Worm (Caenorhabditis elegans) whole organism, L4/young adult: ENCODE data around the gene Y45G5AL.1.

Source experiments
- W03F9.2 ChIP-seq: fragments of 150-350 bp; optimal IDR thresholded peaks from 2 replicates; lab custom pipeline; 2014; ENCODE audit warnings: missing biosample characterization, missing genetic modification characterization
- dao-5 ChIP-seq: sonication (generic microtip); optimal IDR thresholded peaks from 2 replicates; lab custom pipeline; 2016; ENCODE audit warnings: missing genotype, missing genetic modification characterization, moderate library complexity, missing compliant biosample characterization
- him-1 ChIP-seq: sonication (generic microtip); optimal IDR thresholded peaks from 2 replicates; lab custom pipeline; 2016; ENCODE audit warnings: missing genotype, missing genetic modification reagents, missing genetic modification characterization, missing compliant biosample characterization

Gene Y45G5AL.1

DNA sequence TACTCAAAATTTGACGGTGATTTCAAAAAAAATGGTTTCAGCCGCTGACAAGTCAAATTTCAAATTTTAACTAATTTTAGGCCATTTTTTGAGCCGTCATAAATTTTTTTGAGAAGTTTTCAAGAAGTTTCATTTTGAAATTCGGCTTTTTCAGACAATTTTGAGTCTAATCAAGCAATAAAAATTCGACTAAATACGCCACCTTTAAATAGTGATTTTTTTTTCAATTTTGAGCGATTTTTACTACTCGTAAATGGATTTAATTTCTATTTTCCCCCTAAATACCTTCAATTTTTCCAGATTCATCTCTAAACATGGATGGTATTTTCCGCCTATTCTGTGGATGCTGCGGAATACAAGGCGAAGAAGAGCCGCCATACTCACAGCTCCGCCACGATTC, at the start of gene Y45G5AL.1:
Gene Y45G5AL.1, plus strand, starts transcription at position 301 of the 400 bp plus-strand sequence.
- no peak for TF ChIP-seq dao-5 (tag; lab: Kevin White, UChicago)

DNA sequence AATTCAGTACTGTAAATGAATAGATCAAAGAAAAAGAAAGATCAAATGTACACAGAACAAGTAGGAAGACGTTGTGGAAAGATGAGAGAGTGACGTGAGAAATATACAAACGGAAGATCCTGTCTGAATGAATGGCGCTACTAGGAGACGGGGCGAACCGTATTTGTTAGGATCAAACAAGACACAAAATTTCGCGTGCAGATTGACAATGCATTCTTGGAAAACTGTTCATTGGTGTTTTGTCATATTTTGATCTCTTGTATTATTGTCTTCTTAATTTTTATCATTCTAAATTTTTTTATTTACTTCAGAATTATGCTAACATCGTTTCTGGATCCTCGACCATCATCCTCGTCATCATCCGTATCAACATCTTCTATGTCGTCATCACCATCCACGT, 49.6 kb upstream of the Y45G5AL.1 start, which contains the start of gene nhr-181:
Gene nhr-181, plus strand, starts transcription at position 301 of the 400 bp plus-strand sequence.
- TF ChIP-seq dao-5 (tag; lab: Kevin White, UChicago) (no peak), him-1 (no peak), W03F9.2 (tag; lab: Kevin White, UChicago) (no peak)

DNA sequence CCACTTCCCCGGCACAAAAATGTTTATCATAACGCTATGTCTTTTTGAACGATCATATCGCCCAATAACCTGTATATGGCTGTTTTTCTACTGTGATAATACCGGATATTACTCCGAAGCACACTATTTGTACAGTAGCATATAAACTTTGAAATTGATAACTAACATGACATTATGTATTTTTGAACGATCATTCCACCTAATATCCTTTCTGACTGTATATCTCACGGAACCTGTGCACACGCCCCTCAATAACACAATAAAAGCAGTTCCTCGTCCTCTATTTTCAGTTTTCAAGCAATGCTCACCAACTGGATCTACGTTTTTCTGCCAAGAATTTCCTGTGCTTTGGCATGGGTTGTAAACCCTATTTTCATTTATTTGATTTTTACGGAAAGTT, 42.7 kb upstream of the Y45G5AL.1 start, which contains the start of gene srj-40:
Gene srj-40, plus strand, starts transcription at position 301 of the 400 bp plus-strand sequence.
- TF ChIP-seq him-1: no peak

DNA sequence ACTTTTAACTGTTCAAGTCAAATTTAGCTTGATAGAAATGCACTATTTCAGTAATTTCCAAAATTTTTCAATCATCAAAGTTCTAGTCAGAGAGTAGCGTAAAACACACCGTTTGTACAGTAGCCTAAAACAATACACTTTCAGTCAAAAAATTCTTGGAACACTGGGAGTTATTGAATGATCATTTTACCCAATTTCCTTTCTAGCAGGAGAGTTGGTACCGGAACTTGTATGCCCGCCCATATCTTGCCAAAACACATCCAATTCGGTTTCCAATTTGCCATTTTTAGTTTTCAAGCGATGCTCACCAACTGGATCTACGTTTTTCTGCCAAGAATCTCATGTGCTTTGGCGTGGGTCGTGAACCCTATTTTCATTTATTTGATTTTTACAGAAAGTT, 40.0 kb upstream of the Y45G5AL.1 start, which contains the start of gene srj-39:
Gene srj-39, plus strand, starts transcription at position 301 of the 400 bp plus-strand sequence.
- no peak for TF ChIP-seq dao-5 (tag; lab: Kevin White, UChicago)
- TF ChIP-seq him-1: no peak
- TF ChIP-seq W03F9.2 (tag; lab: Kevin White, UChicago): no peak

DNA sequence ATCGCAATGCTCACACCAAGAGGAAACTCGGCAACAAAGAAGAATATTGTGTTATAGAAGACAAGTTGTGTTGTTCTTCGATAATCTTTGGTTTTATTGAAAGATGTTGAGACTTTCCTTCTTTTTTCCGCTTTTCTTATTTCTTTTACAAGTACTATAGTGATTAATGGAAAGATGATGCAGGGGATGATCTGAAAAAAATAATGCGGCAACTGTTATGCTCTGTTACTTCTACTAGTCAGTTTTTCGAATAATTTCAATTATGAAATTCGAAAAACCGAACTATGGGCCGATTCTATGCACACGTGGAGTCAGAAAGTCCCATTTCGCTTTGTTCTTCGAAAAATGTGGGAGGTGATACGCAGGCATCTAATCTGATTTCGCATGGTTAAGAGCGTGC, 37.6 kb upstream of the Y45G5AL.1 start:
- TF ChIP-seq him-1 (no peak), W03F9.2 (tag; lab: Kevin White, UChicago) (no peak), dao-5 (tag; lab: Kevin White, UChicago) (no peak)

DNA sequence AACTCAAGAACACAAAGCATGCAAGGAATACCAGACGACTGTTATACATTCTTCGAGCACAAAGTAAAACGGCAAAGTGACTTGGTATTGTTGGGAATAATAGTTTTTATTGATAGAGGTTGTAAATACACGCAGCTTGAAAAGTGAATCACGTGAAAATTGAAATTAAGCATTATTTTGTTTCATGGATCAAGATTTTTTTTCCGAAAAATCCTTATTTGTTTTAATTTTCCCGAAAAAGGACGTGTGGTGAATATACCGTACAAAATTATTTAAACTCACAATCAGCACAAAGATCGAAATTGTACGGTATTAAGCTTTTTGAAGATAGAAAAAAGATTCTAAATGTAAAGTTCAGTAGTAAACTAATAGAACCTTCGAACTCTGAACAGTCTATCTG, 34.4 kb upstream of the Y45G5AL.1 start, which contains the start of gene clc-18:
Gene clc-18, minus strand, starts transcription at position 101 of the 400 bp plus-strand sequence.
- TF ChIP-seq W03F9.2 (tag; lab: Kevin White, UChicago) (no peak), dao-5 (tag; lab: Kevin White, UChicago) (no peak), him-1 (no peak)

DNA sequence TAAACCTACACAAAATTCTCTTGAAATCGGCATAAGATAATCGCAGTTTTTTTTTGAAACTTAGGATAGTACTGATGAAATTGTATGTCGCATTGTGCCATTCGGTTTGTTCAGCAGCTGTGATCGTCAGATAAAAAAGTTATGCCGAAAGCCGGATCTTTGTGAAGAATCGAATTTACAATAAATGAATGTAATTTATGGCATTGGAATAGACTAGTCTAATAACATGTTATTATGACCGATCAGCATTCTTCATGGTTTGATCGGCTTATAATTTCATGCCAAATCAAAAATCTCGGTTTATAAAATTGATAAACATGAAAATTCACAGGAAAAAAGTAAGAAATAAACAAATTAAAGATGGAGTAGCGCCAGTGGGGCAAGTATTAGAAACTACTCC, 31.8 kb upstream of the Y45G5AL.1 start, which contains the start of gene srw-134:
Gene srw-134, minus strand, starts transcription at position 101 of the 400 bp plus-strand sequence.
- TF ChIP-seq dao-5 (tag; lab: Kevin White, UChicago): no peak
- no peak for TF ChIP-seq W03F9.2 (tag; lab: Kevin White, UChicago)
- TF ChIP-seq him-1: no peak

DNA sequence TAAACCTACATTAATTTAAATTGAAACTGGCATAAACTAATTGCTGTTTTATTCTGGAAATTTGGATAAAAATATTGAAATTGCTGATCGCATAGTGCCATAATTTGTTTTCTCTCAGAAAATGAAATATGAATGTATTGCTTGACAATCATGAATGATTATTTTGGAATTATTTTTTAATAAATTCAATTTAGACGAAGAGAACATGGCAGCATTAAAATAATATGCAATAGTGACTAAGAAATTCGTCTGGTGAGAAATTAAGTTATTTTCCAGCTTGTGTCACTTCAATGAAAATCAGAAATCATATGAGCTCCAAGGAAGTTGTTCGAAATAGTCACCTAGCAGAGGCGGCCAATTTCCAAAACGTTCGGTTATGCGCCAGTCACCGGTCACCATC, 29.7 kb upstream of the Y45G5AL.1 start, which contains the start of gene srw-133:
Gene srw-133, minus strand, starts transcription at position 101 of the 400 bp plus-strand sequence.
- TF ChIP-seq dao-5 (tag; lab: Kevin White, UChicago) (no peak), W03F9.2 (tag; lab: Kevin White, UChicago) (no peak), him-1 (no peak)

DNA sequence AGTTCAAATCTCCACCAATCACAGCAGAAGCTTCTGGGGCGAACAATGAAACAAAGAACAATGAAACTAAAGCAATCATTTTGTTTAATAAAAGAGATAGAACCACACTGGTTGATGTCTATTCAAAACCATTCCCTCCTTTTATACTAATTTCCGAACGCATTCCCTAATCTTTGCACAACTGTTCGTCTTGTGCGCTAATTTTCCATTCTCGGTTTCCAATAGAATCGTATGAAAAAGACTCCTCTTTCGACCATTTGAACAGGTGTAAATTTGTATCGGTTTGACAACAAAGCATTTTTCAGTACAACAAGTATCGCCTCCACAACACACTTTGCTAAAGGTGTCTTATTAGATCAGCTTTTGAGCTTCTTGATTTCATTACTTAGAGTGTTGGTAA, 28.2 kb upstream of the Y45G5AL.1 start, which contains the start of gene T05B4.8:
Gene T05B4.8, minus strand, starts transcription at position 101 of the 400 bp plus-strand sequence.
- TF ChIP-seq dao-5 (tag; lab: Kevin White, UChicago) (no peak), him-1 (no peak), W03F9.2 (tag; lab: Kevin White, UChicago) (no peak)

DNA sequence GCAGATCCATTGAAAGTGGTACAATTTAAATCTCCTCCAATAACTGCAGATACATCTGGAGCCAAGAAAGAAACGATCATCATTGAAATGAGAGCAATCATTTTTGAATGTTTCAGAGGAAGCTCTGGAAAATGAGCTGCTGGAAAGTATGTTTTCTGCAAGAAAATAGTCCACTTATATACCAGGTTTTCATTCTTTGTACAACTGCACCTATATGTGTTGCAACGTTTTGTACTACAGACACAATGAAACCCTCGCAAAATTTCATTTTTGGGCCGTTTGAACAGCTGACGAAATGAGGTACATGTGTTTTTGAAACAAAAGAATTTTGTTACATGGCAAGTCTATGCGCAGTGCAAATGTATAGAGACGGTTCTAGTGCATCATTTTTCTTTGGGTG, 26.0 kb upstream of the Y45G5AL.1 start, which contains the start of gene T05B4.9:
Gene T05B4.9, minus strand, starts transcription at position 101 of the 400 bp plus-strand sequence.
- TF ChIP-seq W03F9.2 (tag; lab: Kevin White, UChicago) (no peak), him-1 (no peak), dao-5 (tag; lab: Kevin White, UChicago) (no peak)

DNA sequence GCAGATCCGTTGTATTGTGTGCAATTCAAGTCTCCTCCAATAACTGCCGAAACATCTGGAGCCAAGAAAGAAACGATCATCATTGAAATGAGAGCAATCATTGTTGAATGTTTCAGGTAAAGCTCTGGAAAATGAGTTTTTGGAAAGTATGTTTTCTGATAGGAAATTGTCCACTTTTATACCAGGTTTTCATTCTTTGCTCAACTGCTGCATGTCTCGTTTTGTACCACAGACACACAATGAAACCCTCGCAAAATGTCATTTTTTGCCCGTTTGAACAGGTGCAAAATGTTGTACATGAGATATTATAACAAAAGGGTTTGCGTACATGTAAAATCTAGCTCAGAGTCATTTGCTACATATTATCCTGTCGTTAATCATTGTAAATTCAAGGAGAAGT, 23.7 kb upstream of the Y45G5AL.1 start, which contains the start of gene T05B4.10:
Gene T05B4.10, minus strand, starts transcription at position 101 of the 400 bp plus-strand sequence.
- TF ChIP-seq W03F9.2 (tag; lab: Kevin White, UChicago) (no peak), dao-5 (tag; lab: Kevin White, UChicago) (no peak), him-1 (no peak)

DNA sequence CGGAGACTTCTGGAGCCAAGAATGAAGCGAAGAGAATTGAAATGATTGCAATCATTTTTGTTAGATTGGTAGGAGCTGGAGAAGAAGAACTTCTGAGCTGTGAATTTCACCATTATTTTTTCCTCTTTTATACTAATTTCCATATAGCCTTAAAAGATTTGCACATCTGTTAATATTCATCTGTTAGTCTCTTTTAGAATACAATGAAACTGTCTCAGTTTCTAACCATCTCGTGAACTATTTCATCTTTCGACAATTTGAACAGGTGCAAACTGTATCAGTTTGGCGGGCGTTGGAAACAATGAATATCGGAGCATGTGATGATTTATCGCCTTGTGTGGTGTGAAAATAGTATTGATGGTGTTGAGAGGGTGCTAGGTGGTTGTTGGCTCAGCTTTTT, 21.9 kb upstream of the Y45G5AL.1 start, which contains the start of gene phat-5:
Gene phat-5, minus strand, starts transcription at position 101 of the 400 bp plus-strand sequence.
- no peak for TF ChIP-seq him-1
- TF ChIP-seq dao-5 (tag; lab: Kevin White, UChicago): no peak
- TF ChIP-seq W03F9.2 (tag; lab: Kevin White, UChicago): no peak

DNA sequence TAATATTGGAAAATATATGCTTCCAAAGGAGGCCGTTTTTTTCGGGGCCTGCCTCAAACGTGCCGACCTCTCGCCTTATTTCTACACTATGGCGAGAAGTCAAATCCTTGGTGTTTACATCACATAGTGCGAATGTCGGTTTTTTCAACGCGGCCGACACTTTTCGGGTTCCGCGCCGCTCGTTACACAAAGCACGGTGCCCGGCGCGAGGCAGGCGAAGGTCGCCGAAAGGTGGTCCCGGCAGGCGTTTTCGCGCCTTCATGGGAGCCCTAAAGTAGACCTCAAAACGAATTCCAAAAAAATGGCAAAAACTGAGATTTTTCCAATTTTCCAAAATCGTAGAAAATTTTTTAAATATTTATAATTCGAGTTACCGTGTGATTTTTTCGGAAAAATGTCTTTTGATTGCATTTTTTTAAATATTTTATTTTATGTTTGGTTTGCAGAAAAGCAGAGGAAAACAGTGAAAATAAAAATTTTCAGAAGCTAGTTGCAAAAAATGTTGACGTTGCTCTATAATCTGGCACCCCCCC, 18.7 kb upstream of the Y45G5AL.1 start, which contains the start of gene T05B4.12:
Gene T05B4.12, minus strand, starts transcription at position 483 of the 533 bp plus-strand sequence.
- TF ChIP-seq him-1: no peak
- no peak for TF ChIP-seq dao-5 (tag; lab: Kevin White, UChicago)
- TF ChIP-seq W03F9.2 (tag; lab: Kevin White, UChicago): no peak

DNA sequence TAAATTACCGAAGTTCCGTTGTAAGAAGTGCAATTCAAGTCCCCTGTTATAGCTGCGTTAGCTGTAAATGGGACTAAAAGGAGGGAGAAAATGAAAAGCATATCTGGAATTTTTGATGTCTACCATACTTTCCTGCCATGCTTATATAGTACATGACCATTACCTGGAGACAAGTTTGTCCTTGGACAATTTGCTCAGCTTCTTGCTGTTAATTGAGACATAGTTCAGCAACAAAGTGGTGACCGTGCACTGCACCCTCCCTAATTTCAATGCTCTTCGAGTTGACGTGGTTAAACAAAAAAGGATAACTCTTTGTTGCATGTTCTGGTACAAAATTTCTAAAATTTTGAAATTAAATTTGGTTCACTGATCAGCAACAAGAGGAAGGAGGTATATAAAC, 16.9 kb upstream of the Y45G5AL.1 start, which contains the start of gene T05B4.13:
Gene T05B4.13, minus strand, starts transcription at position 101 of the 400 bp plus-strand sequence.
- TF ChIP-seq dao-5 (tag; lab: Kevin White, UChicago): no peak
- no peak for TF ChIP-seq him-1
- TF ChIP-seq W03F9.2 (tag; lab: Kevin White, UChicago): no peak
